Fruit fly (Drosophila melanogaster) whole organism, embryonic: ENCODE data around the gene HHEX.

ENCODE experiments used
- Abd-B ChIP-seq: fragments of 200-800 bp; sonication (Bioruptor generic); optimal IDR thresholded peaks from 2 replicates; lab custom pipeline; 2018; ENCODE audit warnings: missing biosample characterization, mild to moderate bottlenecking, missing genetic modification characterization, moderate library complexity
- Atf3 ChIP-seq: fragments of 200-800 bp; sonication (Bioruptor generic); optimal IDR thresholded peaks from 3 replicates; lab custom pipeline; 2016; ENCODE audit warnings: missing biosample characterization, missing genetic modification characterization
- Atf6 ChIP-seq: fragments of 200-800 bp; sonication (Bioruptor generic); IDR thresholded peaks from 2 replicates; pipeline ENCODE4 v1.3.6; 2022; ENCODE audit warnings: missing biosample characterization, missing genetic modification characterization
- CG10147 ChIP-seq: fragments of 200-800 bp; sonication (Bioruptor generic); optimal IDR thresholded peaks from 2 replicates; lab custom pipeline; 2019; ENCODE audit warnings: missing biosample characterization, mild to moderate bottlenecking, missing genetic modification characterization, moderate library complexity
- CG10267 ChIP-seq: fragments of 200-800 bp; sonication (Bioruptor generic); optimal IDR thresholded peaks from 2 replicates; lab custom pipeline; 2018; ENCODE audit warnings: missing biosample characterization, mild to moderate bottlenecking, missing genetic modification characterization, moderate library complexity
- CG10979 ChIP-seq: fragments of 200-800 bp; sonication (Bioruptor generic); optimal IDR thresholded peaks from 2 replicates; lab custom pipeline; 2018; ENCODE audit warnings: missing biosample characterization, mild to moderate bottlenecking, missing genetic modification characterization, moderate library complexity
- CG11456 ChIP-seq: fragments of 200-800 bp; sonication (Bioruptor generic); IDR thresholded peaks from 3 replicates; pipeline ENCODE4 v1.3.6; 2022; ENCODE audit warnings: missing biosample characterization, missing genetic modification characterization
- CG12155 ChIP-seq: fragments of 200-800 bp; sonication (Bioruptor generic); optimal IDR thresholded peaks from 3 replicates; lab custom pipeline; 2016; ENCODE audit warnings: missing biosample characterization, missing genetic modification characterization
- CG13424 ChIP-seq: fragments of 200-800 bp; sonication (Bioruptor generic); optimal IDR thresholded peaks from 2 replicates; lab custom pipeline; 2019; ENCODE audit warnings: missing biosample characterization, mild to moderate bottlenecking, missing genetic modification characterization, moderate library complexity
- CG13775 ChIP-seq: fragments of 200-800 bp; sonication (Bioruptor generic); optimal IDR thresholded peaks from 3 replicates; lab custom pipeline; 2017; ENCODE audit warnings: missing biosample characterization, mild to moderate bottlenecking, missing genetic modification characterization
- CG14014 ChIP-seq: fragments of 200-800 bp; sonication (Bioruptor generic); IDR thresholded peaks from 2 replicates; pipeline ENCODE4 v1.3.6; 2022; ENCODE audit warnings: missing biosample characterization, missing genetic modification characterization
- CG2120 ChIP-seq: fragments of 200-800 bp; sonication (Bioruptor generic); optimal IDR thresholded peaks from 3 replicates; lab custom pipeline; 2016; ENCODE audit warnings: missing biosample characterization, missing genetic modification characterization
- CG2202 ChIP-seq: fragments of 200-800 bp; sonication (Bioruptor generic); optimal IDR thresholded peaks from 2 replicates; lab custom pipeline; 2018; ENCODE audit warnings: missing biosample characterization, mild to moderate bottlenecking, missing genetic modification characterization
- CG30020 ChIP-seq: fragments of 200-800 bp; optimal IDR thresholded peaks from 2 replicates; lab custom pipeline; 2019; ENCODE audit warnings: missing biosample characterization, mild to moderate bottlenecking, missing genetic modification characterization, moderate library complexity
- CG6654 ChIP-seq: fragments of 200-800 bp; sonication (Bioruptor generic); optimal IDR thresholded peaks from 2 replicates; lab custom pipeline; 2017; ENCODE audit warnings: missing biosample characterization, mild to moderate bottlenecking, missing genetic modification characterization
- CG7745 ChIP-seq: fragments of 200-800 bp; sonication (Bioruptor generic); optimal IDR thresholded peaks from 2 replicates; lab custom pipeline; 2018; ENCODE audit warnings: missing biosample characterization, mild to moderate bottlenecking, missing genetic modification characterization, moderate library complexity
- CG7987 ChIP-seq: fragments of 200-800 bp; sonication (Bioruptor generic); optimal IDR thresholded peaks from 2 replicates; lab custom pipeline; 2018; ENCODE audit warnings: missing biosample characterization, mild to moderate bottlenecking, missing genetic modification characterization, moderate library complexity
- CG8765 ChIP-seq: fragments of 200-800 bp; sonication (Bioruptor generic); IDR thresholded peaks from 2 replicates; pipeline ENCODE4 v1.3.6; 2022; ENCODE audit warnings: missing biosample characterization, missing genetic modification characterization
- Deaf1 ChIP-seq: fragments of 200-800 bp; optimal IDR thresholded peaks from 3 replicates; lab custom pipeline; 2019; ENCODE audit warnings: missing biosample characterization, mild to moderate bottlenecking, missing genetic modification characterization, moderate library complexity
- Dref ChIP-seq: fragments of 200-800 bp; sonication (Bioruptor generic); IDR thresholded peaks from 2 replicates; pipeline ENCODE4 v1.3.6; 2022; ENCODE audit warnings: missing biosample characterization, missing genetic modification characterization
- Ets97D ChIP-seq: fragments of 200-800 bp; sonication (Bioruptor generic); optimal IDR thresholded peaks from 3 replicates; lab custom pipeline; 2016; ENCODE audit warnings: missing biosample characterization, missing genetic modification characterization
- Fer1 ChIP-seq: fragments of 200-800 bp; sonication (Bioruptor generic); optimal IDR thresholded peaks from 2 replicates; lab custom pipeline; 2017; ENCODE audit warnings: missing biosample characterization, mild to moderate bottlenecking, missing genetic modification characterization
- HLH54F ChIP-seq: fragments of 200-800 bp; sonication (Bioruptor generic); optimal IDR thresholded peaks from 3 replicates; lab custom pipeline; 2016; ENCODE audit warnings: missing biosample characterization, missing genetic modification characterization
- Hmr ChIP-seq: fragments of 200-800 bp; sonication (Bioruptor generic); optimal IDR thresholded peaks from 3 replicates; lab custom pipeline; 2017; ENCODE audit warnings: mild to moderate bottlenecking, missing biosample characterization, missing genetic modification reagents, missing genetic modification characterization
- Hr3 ChIP-seq: fragments of 200-800 bp; sonication (Bioruptor generic); optimal IDR thresholded peaks from 3 replicates; lab custom pipeline; 2016; ENCODE audit warnings: missing biosample characterization, missing genetic modification characterization
- NK7.1 ChIP-seq: fragments of 200-800 bp; sonication (Bioruptor generic); optimal IDR thresholded peaks from 3 replicates; lab custom pipeline; 2016; ENCODE audit warnings: missing biosample characterization, missing genetic modification characterization
- Opbp ChIP-seq: fragments of 200-800 bp; sonication (Bioruptor generic); IDR thresholded peaks from 3 replicates; pipeline ENCODE4 v1.3.6; 2022; ENCODE audit warnings: missing biosample characterization, missing genetic modification characterization; ENCODE audit not compliant: partially characterized antibody
- Pdp1 ChIP-seq, 2 experiments: fragments of 200-800 bp; sonication (Bioruptor generic); optimal IDR thresholded peaks; 3 replicates each; lab custom pipeline; 2016; ENCODE audit warnings: missing biosample characterization in 2 of 2, missing genetic modification characterization in 2 of 2, mild to moderate bottlenecking in 1 of 2, moderate library complexity in 1 of 2
- Rx ChIP-seq: fragments of 200-800 bp; sonication (Bioruptor generic); IDR thresholded peaks from 2 replicates; pipeline ENCODE4 v1.3.6; 2022; ENCODE audit warnings: missing biosample characterization, missing genetic modification characterization
- Sox102F ChIP-seq: fragments of 200-800 bp; sonication (Bioruptor generic); optimal IDR thresholded peaks from 2 replicates; lab custom pipeline; 2018; ENCODE audit warnings: missing biosample characterization, mild to moderate bottlenecking, missing genetic modification characterization, moderate library complexity
- Sry-δ ChIP-seq: fragments of 200-800 bp; sonication (Bioruptor generic); optimal IDR thresholded peaks from 2 replicates; lab custom pipeline; 2016; ENCODE audit warnings: missing biosample characterization, missing genetic modification characterization
- YL-1 ChIP-seq: fragments of 200-800 bp; sonication (Bioruptor generic); optimal IDR thresholded peaks from 3 replicates; lab custom pipeline; 2017; ENCODE audit warnings: missing biosample characterization, mild to moderate bottlenecking, missing genetic modification characterization
- az2 ChIP-seq: fragments of 200-800 bp; sonication (Bioruptor generic); optimal IDR thresholded peaks from 3 replicates; lab custom pipeline; 2016; ENCODE audit warnings: missing biosample characterization, missing genetic modification characterization
- bowl ChIP-seq: fragments of 200-800 bp; sonication (Bioruptor generic); IDR thresholded peaks from 2 replicates; pipeline ENCODE4 v1.3.6; 2022; ENCODE audit warnings: missing biosample characterization, missing genetic modification characterization
- chn ChIP-seq: fragments of 200-800 bp; sonication (Bioruptor generic); optimal IDR thresholded peaks from 2 replicates; lab custom pipeline; 2016; ENCODE audit warnings: missing biosample characterization, missing genetic modification characterization
- cwo ChIP-seq: fragments of 200-800 bp; sonication (Bioruptor generic); optimal IDR thresholded peaks from 3 replicates; lab custom pipeline; 2017; ENCODE audit warnings: missing biosample characterization, missing genetic modification characterization, mild to moderate bottlenecking, moderate library complexity, missing genetic modification reagents
- dysf ChIP-seq: fragments of 200-800 bp; sonication (Bioruptor generic); IDR thresholded peaks from 3 replicates; pipeline ENCODE4 v1.3.6; 2022; ENCODE audit warnings: missing biosample characterization, missing genetic modification characterization
- ewg ChIP-seq: fragments of 200-800 bp; sonication (Bioruptor generic); optimal IDR thresholded peaks from 3 replicates; lab custom pipeline; 2017; ENCODE audit warnings: mild to moderate bottlenecking, missing biosample characterization, missing genetic modification reagents, missing genetic modification characterization
- fd3F ChIP-seq: fragments of 200-800 bp; sonication (Bioruptor generic); optimal IDR thresholded peaks from 2 replicates; lab custom pipeline; 2018; ENCODE audit warnings: missing biosample characterization, mild to moderate bottlenecking, missing genetic modification characterization, moderate library complexity
- ftz-f1 ChIP-seq: fragments of 200-800 bp; sonication (Bioruptor generic); optimal IDR thresholded peaks from 2 replicates; lab custom pipeline; 2016; ENCODE audit warnings: missing biosample characterization, missing genetic modification characterization
- gsb-n ChIP-seq: fragments of 200-800 bp; sonication (Bioruptor generic); optimal IDR thresholded peaks from 3 replicates; lab custom pipeline; 2018; ENCODE audit warnings: missing biosample characterization, mild to moderate bottlenecking, missing genetic modification characterization
- hkb ChIP-seq, 2 experiments: fragments of 200-800 bp in 1 of 2; fragments of >200 bp in 1 of 2; sonication (Bioruptor generic) in 1 of 2; IDR thresholded peaks in 1 of 2; optimal IDR thresholded peaks in 1 of 2; 2 replicates each; pipeline versions ENCODE4 v1.3.6 to Lab custom; 2017 to 2022; ENCODE audit warnings: missing biosample characterization in 1 of 2, missing genetic modification characterization in 1 of 2
- jumu ChIP-seq: fragments of 200-800 bp; sonication (Bioruptor generic); optimal IDR thresholded peaks from 3 replicates; lab custom pipeline; 2016; ENCODE audit warnings: missing biosample characterization, missing genetic modification characterization
- pum ChIP-seq: fragments of 200-800 bp; sonication (Bioruptor generic); optimal IDR thresholded peaks from 2 replicates; lab custom pipeline; 2016; ENCODE audit warnings: missing biosample characterization, missing genetic modification characterization
- shn ChIP-seq: fragments of 200-800 bp; sonication (Bioruptor generic); optimal IDR thresholded peaks from 3 replicates; lab custom pipeline; 2016; ENCODE audit warnings: missing biosample characterization, missing genetic modification characterization
- sr ChIP-seq: fragments of 200-800 bp; sonication (Bioruptor generic); IDR thresholded peaks from 3 replicates; pipeline ENCODE4 v1.3.6; 2022; ENCODE audit warnings: missing biosample characterization, missing genetic modification characterization
- tap ChIP-seq: fragments of 200-800 bp; optimal IDR thresholded peaks from 3 replicates; lab custom pipeline; 2019; ENCODE audit warnings: missing biosample characterization, mild to moderate bottlenecking, missing genetic modification characterization, moderate library complexity
- ttk ChIP-seq: fragments of 200-800 bp; sonication (Bioruptor generic); IDR thresholded peaks from 2 replicates; pipeline ENCODE4 v2.1.2; 2022; ENCODE audit warnings: missing biosample characterization, missing genetic modification characterization
- yki ChIP-seq: fragments of >200 bp; optimal IDR thresholded peaks from 3 replicates; lab custom pipeline; 2018
- zen ChIP-seq: fragments of 200-800 bp; sonication (Bioruptor generic); optimal IDR thresholded peaks from 3 replicates; lab custom pipeline; 2018; ENCODE audit warnings: missing biosample characterization, mild to moderate bottlenecking, missing genetic modification characterization, moderate library complexity

HHEX gene

DNA sequence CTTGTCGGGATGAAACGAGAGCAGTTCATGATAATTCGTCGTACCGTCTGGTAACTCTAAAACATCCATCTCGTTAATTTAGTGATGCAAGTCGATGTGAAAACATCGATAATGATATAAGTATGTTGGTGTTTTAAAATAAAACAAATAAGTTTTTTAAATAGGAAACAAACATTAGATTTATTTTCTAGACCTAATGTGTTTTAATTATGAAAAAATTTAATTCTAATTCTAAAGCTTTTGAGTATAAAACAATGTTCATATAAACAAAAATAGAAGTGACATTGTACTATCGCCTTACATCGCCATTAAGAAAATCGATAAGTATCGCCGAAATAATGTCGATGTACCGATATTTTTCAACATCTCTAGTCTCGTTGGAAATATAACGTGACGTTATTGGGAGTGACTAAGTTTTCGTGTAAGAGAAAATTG is 30.3 kb upstream of the HHEX start, which contains the start of gene Rab11 (continued):
- TF ChIP-seq YL-1 (GFP tag; lab: Kevin White, UChicago), result peak; percentile 76
- TF ChIP-seq az2 (GFP tag; lab: Kevin White, UChicago), result peak; percentile 53
- peak; percentile 57 for TF ChIP-seq Hr3 (GFP tag; lab: Kevin White, UChicago)
- peak; percentile 43; the same call in 2 of the 3 replicates for TF ChIP-seq dysf (GFP tag; lab: Robert Waterston, UW)
- 0 out of 2 replicates have a peak, but pooled peaks have one; percentile 34 for TF ChIP-seq CG14014 (GFP tag; lab: Robert Waterston, UW)
- no peak for TF ChIP-seq shn (GFP tag; lab: Kevin White, UChicago)
- TF ChIP-seq Atf3, result no peak
- peak; percentile 67 for TF ChIP-seq Dref (GFP tag; lab: Robert Waterston, UW)
- TF ChIP-seq CG12155 (GFP tag; lab: Kevin White, UChicago), result peak; percentile 99
- peak; percentile 67 for TF ChIP-seq Hmr (GFP tag; lab: Kevin White, UChicago)
- TF ChIP-seq gsb-n, result peak; percentile 15
- peak; percentile 66 for TF ChIP-seq CG13775
- peak; percentile 47 for TF ChIP-seq Sox102F
- no peak for TF ChIP-seq CG6654 (GFP tag; lab: Kevin White, UChicago)
- peak; percentile 91 for TF ChIP-seq Sry-δ (GFP tag; lab: Kevin White, UChicago)
- TF ChIP-seq HLH54F (GFP tag; lab: Kevin White, UChicago), result peak; percentile 41
- TF ChIP-seq CG13424 (tag; lab: Kevin White, UChicago), result peak; percentile 59
- TF ChIP-seq Ets97D (GFP tag; lab: Kevin White, UChicago), result peak; percentile 14
- TF ChIP-seq ftz-f1 (GFP tag; lab: Kevin White, UChicago), result no peak
- TF ChIP-seq hkb (optimal IDR thresholded peaks at IDR 0.05; lab: Kevin White, UChicago), result no peak
- no peak for TF ChIP-seq hkb (GFP tag; IDR thresholded peaks at IDR 0.05; lab: Robert Waterston, UW)
- peak; percentile 71 for TF ChIP-seq CG10267 (tag; lab: Kevin White, UChicago)
- TF ChIP-seq sr (GFP tag; lab: Robert Waterston, UW), result no peak
- TF ChIP-seq NK7.1, result no peak
- TF ChIP-seq ewg (GFP tag; lab: Kevin White, UChicago), result peak; percentile 16
- TF ChIP-seq CG30020 (tag; lab: Kevin White, UChicago), result peak; percentile 67
- TF ChIP-seq CG10147 (GFP tag; lab: Kevin White, UChicago), result peak; percentile 64
- TF ChIP-seq Atf6 (GFP tag; lab: Robert Waterston, UW), result peak; percentile 55; the same call in 1 of the 2 replicates
- TF ChIP-seq jumu, result peak; percentile 25
- TF ChIP-seq yki (lab: Kevin White, UChicago), result no peak
- TF ChIP-seq Fer1 (GFP tag; lab: Kevin White, UChicago), result peak; percentile 20
- TF ChIP-seq CG11456 (GFP tag; lab: Robert Waterston, UW), result 0 out of 3 replicates have a peak, but pooled peaks have one; percentile 45
- TF ChIP-seq Opbp (GFP tag; lab: Robert Waterston, UW), result peak; percentile 80
- TF ChIP-seq CG7987 (GFP tag; lab: Kevin White, UChicago), result no peak
- TF ChIP-seq Abd-B (GFP tag; lab: Kevin White, UChicago), result peak; percentile 66
- TF ChIP-seq CG7745, result no peak
- no peak for TF ChIP-seq bowl
- TF ChIP-seq chn, result peak; percentile 4
- peak; percentile 20 for TF ChIP-seq cwo (GFP tag; lab: Kevin White, UChicago)
- TF ChIP-seq zen, result peak; percentile 12
- peak; percentile 52 for TF ChIP-seq pum (GFP tag; lab: Kevin White, UChicago)
- peak; percentile 68 for TF ChIP-seq CG2120 (GFP tag; lab: Kevin White, UChicago)
- TF ChIP-seq CG8765 (GFP tag; lab: Robert Waterston, UW), result 0 out of 2 replicates have a peak, but pooled peaks have one; percentile 14
- no peak for TF ChIP-seq Rx (GFP tag; lab: Robert Waterston, UW)
- no peak for TF ChIP-seq tap (tag; lab: Kevin White, UChicago)
- no peak for TF ChIP-seq CG10979 (tag; lab: Kevin White, UChicago)
- peak; percentile 34 for TF ChIP-seq Deaf1
- TF ChIP-seq fd3F (GFP tag; lab: Kevin White, UChicago), result peak; percentile 19
- TF ChIP-seq Pdp1 (GFP tag; optimal IDR thresholded peaks at IDR 0.05; lab: Kevin White, UChicago), result peak; percentile 36 to 44
- TF ChIP-seq CG2202 (tag; lab: Kevin White, UChicago), result no peak
- TF ChIP-seq ttk (GFP tag; lab: Robert Waterston, UW), result no peak
